Fruit fly (Drosophila melanogaster): ENCODE results near the gene CG33253.

The CG33253 gene

DNA sequence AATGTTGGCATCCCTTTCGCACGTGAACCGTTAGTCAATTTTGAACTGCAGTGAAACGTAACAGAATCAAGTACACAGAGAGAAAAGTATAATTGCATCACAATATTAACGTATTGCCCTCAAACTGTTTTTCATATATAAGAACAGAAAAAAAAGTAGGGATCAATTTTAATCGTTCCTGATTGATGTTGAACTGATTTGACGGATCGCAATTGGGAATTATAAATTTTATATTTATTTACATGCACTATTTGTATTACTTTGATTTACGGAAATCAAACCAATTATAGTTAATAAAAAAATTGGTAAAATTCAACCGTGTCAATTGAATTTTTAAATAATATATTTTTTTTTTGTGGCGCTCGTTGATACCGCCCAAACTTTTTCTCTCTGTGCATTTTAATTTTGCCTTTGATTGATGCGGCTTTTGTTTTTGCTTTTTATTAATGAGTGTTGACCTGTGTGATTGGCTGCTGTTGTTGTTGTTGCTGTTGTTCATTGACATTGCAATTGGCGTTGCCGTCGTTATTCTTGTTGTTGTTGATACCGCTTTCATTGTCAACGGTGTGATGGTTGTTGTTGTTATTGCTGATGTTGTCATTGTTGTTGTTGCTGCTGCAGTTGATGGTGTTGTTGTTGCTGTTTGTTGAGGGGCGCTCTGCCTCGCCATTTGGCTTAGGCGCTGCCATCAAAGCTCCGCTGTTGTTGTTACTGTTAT, 30.5 kb upstream of the CG33253 start (continued):
- TF ChIP-seq CG16813 (GFP tag; IDR thresholded peaks at IDR 0.05; ENCODE audit: partially characterized antibody) (no peak), pnt (GFP tag; optimal IDR thresholded peaks at IDR 0.05) (no peak), p53 (GFP tag; optimal IDR thresholded peaks at IDR 0.05) (no peak), Camta (GFP tag; optimal IDR thresholded peaks at IDR 0.05) (peak; percentile 6), Dad (GFP tag; optimal IDR thresholded peaks at IDR 0.05) (no peak), Max (GFP tag; optimal IDR thresholded peaks at IDR 0.05) (peak; percentile 55), Kr (GFP tag; optimal IDR thresholded peaks at IDR 0.05) (no peak), Optix (GFP tag; IDR thresholded peaks at IDR 0.05) (no peak), CG4730 (GFP tag; IDR thresholded peaks at IDR 0.05) (0 out of 2 replicates have a peak, but pooled peaks have one; percentile 27), Abd-B (GFP tag; optimal IDR thresholded peaks at IDR 0.05) (peak; percentile 28), hkb (optimal IDR thresholded peaks at IDR 0.05) (no peak), hkb (GFP tag; IDR thresholded peaks at IDR 0.05) (peak; percentile 59), zf30C (GFP tag; optimal IDR thresholded peaks at IDR 0.05) (peak; percentile 60), CG10979 (tag; optimal IDR thresholded peaks at IDR 0.05) (peak; percentile 75), caup (GFP tag; optimal IDR thresholded peaks at IDR 0.05; ENCODE audit: severe bottlenecking) (no peak), fd102C (GFP tag; optimal IDR thresholded peaks at IDR 0.05) (no peak), CG17829 (tag; optimal IDR thresholded peaks at IDR 0.05) (peak; percentile 55), CG8359 (GFP tag; optimal IDR thresholded peaks at IDR 0.05; ENCODE audit: borderline replicate concordance) (no peak), Dip2 (GFP tag; IDR thresholded peaks at IDR 0.05) (no peak), Xrp1 (GFP tag; IDR thresholded peaks at IDR 0.05) (peak; percentile 67), CG9817 (tag; optimal IDR thresholded peaks at IDR 0.05) (peak; percentile 34), sug (tag; optimal IDR thresholded peaks at IDR 0.05) (no peak), CG10959 (GFP tag; IDR thresholded peaks at IDR 0.05) (no peak), CG4424 (GFP tag; optimal IDR thresholded peaks at IDR 0.05) (peak; percentile 76), CG3995 (GFP tag; optimal IDR thresholded peaks at IDR 0.05) (no peak), Rx (GFP tag; IDR thresholded peaks at IDR 0.05) (no peak), tio (GFP tag; optimal IDR thresholded peaks at IDR 0.05) (peak; percentile 70), Ets97D (GFP tag; optimal IDR thresholded peaks at IDR 0.05) (no peak), CG10565 (GFP tag; optimal IDR thresholded peaks at IDR 0.05) (no peak), chm (GFP tag; IDR thresholded peaks at IDR 0.05) (no peak), inv (GFP tag; IDR thresholded peaks at IDR 0.05; ENCODE audit: partially characterized antibody) (no peak), CG15601 (tag; optimal IDR thresholded peaks at IDR 0.05) (peak; percentile 23), psq (GFP tag; optimal IDR thresholded peaks at IDR 0.05) (no peak), ham (GFP tag; IDR thresholded peaks at IDR 0.05) (no peak), ro (GFP tag; IDR thresholded peaks at IDR 0.05) (0 out of 2 replicates have a peak, but pooled peaks have one; percentile 13), eve (GFP tag; optimal IDR thresholded peaks at IDR 0.05) (peak in 1 of 2 experiments; percentile 77), CG1792 (GFP tag; optimal IDR thresholded peaks at IDR 0.05) (no peak), dm (GFP tag; optimal IDR thresholded peaks at IDR 0.05) (no peak), sc (optimal IDR thresholded peaks at IDR 0.05) (no peak), sc (GFP tag; optimal IDR thresholded peaks at IDR 0.05) (peak; percentile 41), Hmx (GFP tag; optimal IDR thresholded peaks at IDR 0.05) (no peak), CG8924 (tag; optimal IDR thresholded peaks at IDR 0.05) (peak; percentile 27), Lim3 (GFP tag; IDR thresholded peaks at IDR 0.05) (no peak), NK7.1 (GFP tag; optimal IDR thresholded peaks at IDR 0.05) (no peak), Asciz (GFP tag; optimal IDR thresholded peaks at IDR 0.05) (peak; percentile 45), crp (GFP tag; optimal IDR thresholded peaks at IDR 0.05) (no peak), Ada2b (GFP tag; IDR thresholded peaks at IDR 0.05) (0 out of 2 replicates have a peak, but pooled peaks have one; percentile 16), CG3281 (GFP tag; optimal IDR thresholded peaks at IDR 0.05) (peak; percentile 62), fd64A (GFP tag; optimal IDR thresholded peaks at IDR 0.05) (no peak), so (GFP tag; IDR thresholded peaks at IDR 0.05) (0 out of 3 replicates have a peak, but pooled peaks have one; percentile 8)

All from whole organism, embryonic.